Worm (Caenorhabditis elegans) whole organism, mixed stage, embryonic: ENCODE results near the gene fbxb-98.

Experiments
- M03D4.4 ChIP-seq: sonication (generic microtip); optimal IDR thresholded peaks from 2 replicates; lab custom pipeline; 2017; ENCODE audit warnings: mild to moderate bottlenecking, missing genetic modification characterization, missing compliant biosample characterization
- cnd-1 ChIP-seq: fragments of 200-800 bp; sonication (Bioruptor generic); optimal IDR thresholded peaks from 2 replicates; lab custom pipeline; 2018; ENCODE audit warnings: mild to moderate bottlenecking, missing genetic modification characterization, missing compliant biosample characterization
- ham-2 ChIP-seq: fragments of 200-800 bp; sonication (Bioruptor generic); optimal IDR thresholded peaks from 2 replicates; lab custom pipeline; 2018; ENCODE audit warnings: mild to moderate bottlenecking, missing genetic modification characterization, missing compliant biosample characterization
- hlh-1 ChIP-seq: fragments of 150-350 bp; optimal IDR thresholded peaks from 2 replicates; lab custom pipeline; 2014; ENCODE audit warnings: missing biosample characterization, missing genetic modification reagents, missing genetic modification characterization
- lsy-2 ChIP-seq: fragments of 150-350 bp; optimal IDR thresholded peaks from 2 replicates; lab custom pipeline; 2014; ENCODE audit warnings: missing biosample characterization, missing genetic modification characterization
- nhr-12 ChIP-seq: fragments of 150-350 bp; optimal IDR thresholded peaks from 2 replicates; lab custom pipeline; 2014; ENCODE audit warnings: missing biosample characterization, missing genetic modification characterization
- nhr-76 ChIP-seq: sonication (generic microtip); optimal IDR thresholded peaks from 2 replicates; lab custom pipeline; 2017; ENCODE audit warnings: missing biosample characterization, missing genetic modification characterization
- pha-4 ChIP-seq: fragments of 150-350 bp; optimal IDR thresholded peaks from 2 replicates; lab custom pipeline; 2018; ENCODE audit warnings: missing biosample characterization, missing genetic modification reagents, missing genetic modification characterization
- unc-39 ChIP-seq: fragments of 150-350 bp; optimal IDR thresholded peaks from 2 replicates; lab custom pipeline; 2014; ENCODE audit warnings: missing biosample characterization, missing genetic modification characterization

The fbxb-98 gene

DNA sequence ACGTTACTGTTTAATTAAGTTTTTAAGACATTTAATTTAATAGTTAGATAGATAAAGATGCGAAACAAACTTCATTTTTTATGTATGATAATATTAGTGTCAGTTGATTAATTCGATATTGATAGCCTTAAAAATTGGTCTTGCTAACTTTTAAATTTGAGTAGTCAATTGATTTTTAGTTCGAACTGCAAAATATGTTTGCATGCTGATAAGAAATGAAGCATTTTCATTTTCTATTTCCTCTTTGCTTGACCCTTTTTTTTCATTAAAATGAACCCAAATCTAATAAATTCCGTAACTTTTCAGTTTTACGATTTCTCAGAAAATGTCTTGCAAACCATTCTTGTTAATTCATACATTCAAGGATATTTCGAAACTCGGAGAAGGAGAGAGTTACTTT lies 42.7 kb downstream of the fbxb-98 start, which contains the start of gene math-22:
TSS of gene math-22 (plus strand) at position 301 of the 400 bp plus-strand sequence.
- no peak for TF ChIP-seq cnd-1 (tag; lab: Kevin White, UChicago)
- TF ChIP-seq hlh-1 = no peak
- TF ChIP-seq, all 35 proteins: peak for 0

DNA sequence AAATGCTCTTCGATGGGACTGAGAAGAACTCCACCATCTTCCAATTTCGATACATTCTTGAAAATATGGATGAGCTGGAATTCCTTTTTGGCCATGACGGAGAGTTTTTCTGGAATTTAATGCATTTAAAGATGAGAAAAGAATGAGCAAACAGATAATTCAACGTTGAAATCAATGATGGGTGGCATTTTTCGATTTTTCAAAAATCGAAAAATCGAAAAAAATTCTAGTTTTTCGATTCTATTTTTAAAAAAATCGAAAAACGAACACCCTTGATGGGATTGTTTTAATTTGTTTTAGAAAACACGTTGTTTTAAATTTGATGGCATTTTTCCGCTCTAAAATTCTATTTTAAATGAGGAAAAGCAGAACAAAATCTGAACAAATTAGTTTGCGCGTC lies 50.3 kb downstream of the fbxb-98 start, which contains the start of gene math-31:
TSS of gene math-31 (minus strand) at position 101 of the 400 bp plus-strand sequence.
- TF ChIP-seq ham-2 (GFP tag; lab: Kevin White, UChicago) = no peak
- no peak for TF ChIP-seq pha-4 (tag; lab: Kevin White, UChicago)
- no peak for TF ChIP-seq lsy-2 (tag; lab: Kevin White, UChicago)
- TF ChIP-seq nhr-12 = no peak
- TF ChIP-seq M03D4.4 (tag; lab: Kevin White, UChicago) = no peak
- no peak for TF ChIP-seq nhr-76 (tag; lab: Kevin White, UChicago)
- TF ChIP-seq unc-39 (tag; lab: Kevin White, UChicago) = no peak
